Worm (Caenorhabditis elegans): Measurements from ENCODE around the gene ugt-33.

ugt-33 gene

ce11 chrV:10464746-10465145, 28.5 kb upstream of the ugt-33 start:
- TF ChIP-seq B0310.2 (tag; optimal IDR thresholded peaks at IDR 0.05) (no peak), hmg-4 (GFP tag; optimal IDR thresholded peaks at IDR 0.05) (no peak), ets-7 (tag; optimal IDR thresholded peaks at IDR 0.05) (no peak), pes-1 (GFP tag; IDR thresholded peaks at IDR 0.05) (no peak), F13C5.2 (tag; optimal IDR thresholded peaks at IDR 0.05) (no peak), ama-1 (optimal IDR thresholded peaks at IDR 0.05) (no peak), tbx-11 (GFP tag; IDR thresholded peaks at IDR 0.05) (no peak), tbx-37 (GFP tag; conservative IDR thresholded peaks at IDR 0.05) (no peak), tra-4 (tag; optimal IDR thresholded peaks at IDR 0.05) (no peak), scrt-1 (GFP tag; IDR thresholded peaks at IDR 0.05) (no peak), sea-1 (GFP tag; conservative IDR thresholded peaks at IDR 0.05) (no peak)

ce11 chrV:10465478-10465877, 27.7 kb upstream of the ugt-33 start:
- TF ChIP-seq ceh-13 (GFP tag; optimal IDR thresholded peaks at IDR 0.05) (no peak), F13C5.2 (tag; optimal IDR thresholded peaks at IDR 0.05) (no peak), hnd-1 (tag; optimal IDR thresholded peaks at IDR 0.05) (no peak)

ce11 chrV:10466607-10467092, 26.6 kb upstream of the ugt-33 start:
- TF ChIP-seq hmg-4 (GFP tag; optimal IDR thresholded peaks at IDR 0.05) (peak; percentile 55), tbx-37 (GFP tag; conservative IDR thresholded peaks at IDR 0.05) (no peak), ceh-36 (tag; optimal IDR thresholded peaks at IDR 0.05) (no peak), F13C5.2 (tag; optimal IDR thresholded peaks at IDR 0.05) (peak; percentile 14), ets-7 (tag; optimal IDR thresholded peaks at IDR 0.05) (no peak)

- TF ChIP-seq aly-1 (tag; optimal IDR thresholded peaks at IDR 0.05) (no peak), F13C5.2 (tag; optimal IDR thresholded peaks at IDR 0.05) (no peak), tra-4 (tag; optimal IDR thresholded peaks at IDR 0.05) (no peak), ama-1 (optimal IDR thresholded peaks at IDR 0.05) (no peak), ets-7 (tag; optimal IDR thresholded peaks at IDR 0.05) (no peak), pes-1 (GFP tag; IDR thresholded peaks at IDR 0.05) (no peak), hmbx-1 (tag; optimal IDR thresholded peaks at IDR 0.05) (no peak), ceh-13 (GFP tag; optimal IDR thresholded peaks at IDR 0.05) (no peak), B0310.2 (tag; optimal IDR thresholded peaks at IDR 0.05) (no peak), ceh-36 (tag; optimal IDR thresholded peaks at IDR 0.05) (no peak), tbx-37 (GFP tag; conservative IDR thresholded peaks at IDR 0.05) (no peak), flt-1 (GFP tag; IDR thresholded peaks at IDR 0.05) (no peak), hmg-4 (GFP tag; optimal IDR thresholded peaks at IDR 0.05) (no peak), hnd-1 (tag; optimal IDR thresholded peaks at IDR 0.05) (no peak), sea-1 (GFP tag; conservative IDR thresholded peaks at IDR 0.05) (no peak), scrt-1 (GFP tag; IDR thresholded peaks at IDR 0.05) (no peak), tbx-11 (GFP tag; IDR thresholded peaks at IDR 0.05) (no peak)
These were observed 26.1 kb upstream of the ugt-33 start for ce11 chrV:10467104-10467503.

- TF ChIP-seq hmbx-1 (tag; optimal IDR thresholded peaks at IDR 0.05) (no peak), hnd-1 (tag; optimal IDR thresholded peaks at IDR 0.05) (no peak), ets-7 (tag; optimal IDR thresholded peaks at IDR 0.05) (no peak), flt-1 (GFP tag; IDR thresholded peaks at IDR 0.05) (no peak), tbx-37 (GFP tag; conservative IDR thresholded peaks at IDR 0.05) (no peak), aly-1 (tag; optimal IDR thresholded peaks at IDR 0.05) (no peak), scrt-1 (GFP tag; IDR thresholded peaks at IDR 0.05) (no peak), pes-1 (GFP tag; IDR thresholded peaks at IDR 0.05) (no peak), hmg-4 (GFP tag; optimal IDR thresholded peaks at IDR 0.05) (no peak)
These were observed 25.6 kb upstream of the ugt-33 start for ce11 chrV:10467659-10468058.

ce11 chrV:10468190-10468589, 25.0 kb upstream of the ugt-33 start, which contains the start of gene egl-9:
egl-9 (plus strand) TSS chrV:10468517.
- TF ChIP-seq scrt-1 (GFP tag; IDR thresholded peaks at IDR 0.05), result no peak

ce11 chrV:10468709-10469108, 24.5 kb upstream of the ugt-33 start:
- TF ChIP-seq tbx-37 (GFP tag; conservative IDR thresholded peaks at IDR 0.05), result no peak
- TF ChIP-seq hmbx-1 (tag; optimal IDR thresholded peaks at IDR 0.05), result no peak

ce11 chrV:10469845-10470244, 23.4 kb upstream of the ugt-33 start:
- TF ChIP-seq hmbx-1 (tag; optimal IDR thresholded peaks at IDR 0.05), result no peak
- TF ChIP-seq ceh-13 (GFP tag; optimal IDR thresholded peaks at IDR 0.05), result no peak
- no peak for TF ChIP-seq tra-4 (tag; optimal IDR thresholded peaks at IDR 0.05)

ce11 chrV:10471007-10471406, 22.2 kb upstream of the ugt-33 start:
- no peak for TF ChIP-seq B0310.2 (tag; optimal IDR thresholded peaks at IDR 0.05)
- no peak for TF ChIP-seq ets-7 (tag; optimal IDR thresholded peaks at IDR 0.05)

Data from whole organism, early embryonic.